Fruit fly (Drosophila melanogaster) whole organism, prepupa: ENCODE results near the gene CG45544.

ENCODE experiments used
- Blimp-1 ChIP-seq: fragments of 200-800 bp; sonication (Bioruptor generic); optimal IDR thresholded peaks from 3 replicates; lab custom pipeline; 2017; ENCODE audit warnings: missing biosample characterization, missing genetic modification characterization, mild to moderate bottlenecking, moderate library complexity, missing genetic modification reagents
- CG10669 ChIP-seq: fragments of 200-800 bp; sonication (Bioruptor generic); optimal IDR thresholded peaks from 3 replicates; lab custom pipeline; 2018; ENCODE audit warnings: missing biosample characterization, mild to moderate bottlenecking, missing genetic modification characterization, moderate library complexity
- CG11294 ChIP-seq: fragments of 200-800 bp; sonication (Bioruptor generic); IDR thresholded peaks from 2 replicates; pipeline ENCODE4 v1.3.6; 2022; ENCODE audit warnings: missing biosample characterization, missing genetic modification characterization
- CG11762 ChIP-seq: fragments of 200-800 bp; sonication (Bioruptor generic); optimal IDR thresholded peaks from 3 replicates; lab custom pipeline; 2016; ENCODE audit warnings: missing biosample characterization, missing genetic modification characterization; ENCODE audit not compliant: insufficient read depth
- CG11902 ChIP-seq: fragments of 200-800 bp; sonication (Bioruptor generic); optimal IDR thresholded peaks from 3 replicates; lab custom pipeline; 2016; ENCODE audit warnings: missing biosample characterization, missing genetic modification characterization
- CG15336 ChIP-seq: fragments of 200-800 bp; sonication (Bioruptor generic); IDR thresholded peaks from 2 replicates; pipeline ENCODE4 v1.3.6; 2022; ENCODE audit warnings: missing biosample characterization, missing genetic modification characterization
- CG16779 ChIP-seq: fragments of 200-800 bp; sonication (Bioruptor generic); optimal IDR thresholded peaks from 3 replicates; lab custom pipeline; 2017; ENCODE audit warnings: missing biosample characterization, mild to moderate bottlenecking, missing genetic modification characterization
- CG3032 ChIP-seq: fragments of 200-800 bp; optimal IDR thresholded peaks from 2 replicates; lab custom pipeline; 2019; ENCODE audit warnings: missing biosample characterization, mild to moderate bottlenecking, missing genetic modification characterization, moderate library complexity
- CG31627 ChIP-seq: fragments of 200-800 bp; sonication (Bioruptor generic); optimal IDR thresholded peaks from 3 replicates; lab custom pipeline; 2016; ENCODE audit warnings: missing biosample characterization, missing genetic modification characterization
- CG32006 ChIP-seq: fragments of 200-800 bp; sonication (Bioruptor generic); optimal IDR thresholded peaks from 3 replicates; lab custom pipeline; 2017; ENCODE audit warnings: missing biosample characterization, mild to moderate bottlenecking, missing genetic modification characterization
- CG34406 ChIP-seq: fragments of 200-800 bp; sonication (Bioruptor generic); optimal IDR thresholded peaks from 3 replicates; lab custom pipeline; 2016; ENCODE audit warnings: missing biosample characterization, missing genetic modification characterization
- CG4318 ChIP-seq: fragments of 200-800 bp; sonication (Bioruptor generic); optimal IDR thresholded peaks from 3 replicates; lab custom pipeline; 2017; ENCODE audit warnings: missing biosample characterization, mild to moderate bottlenecking, missing genetic modification characterization
- CG6163 ChIP-seq: fragments of 200-800 bp; sonication (Bioruptor generic); IDR thresholded peaks from 3 replicates; pipeline ENCODE4 v1.3.6; 2022; ENCODE audit warnings: missing biosample characterization, missing genetic modification characterization
- CG6276 ChIP-seq: fragments of 200-800 bp; sonication (Bioruptor generic); optimal IDR thresholded peaks from 2 replicates; lab custom pipeline; 2017; ENCODE audit warnings: missing biosample characterization, mild to moderate bottlenecking, missing genetic modification characterization
- CG6792 ChIP-seq: fragments of 200-800 bp; sonication (Bioruptor generic); optimal IDR thresholded peaks from 3 replicates; lab custom pipeline; 2016; ENCODE audit warnings: missing biosample characterization, missing genetic modification characterization
- CG6808 ChIP-seq: fragments of 200-800 bp; sonication (Bioruptor generic); optimal IDR thresholded peaks from 3 replicates; lab custom pipeline; 2017; ENCODE audit warnings: missing biosample characterization, missing genetic modification characterization, mild to moderate bottlenecking, moderate library complexity, missing genetic modification reagents
- CG6854 ChIP-seq: fragments of 200-800 bp; sonication (Bioruptor generic); optimal IDR thresholded peaks from 2 replicates; lab custom pipeline; 2017; ENCODE audit warnings: missing biosample characterization, mild to moderate bottlenecking, missing genetic modification characterization
- CG7368 ChIP-seq: fragments of 200-800 bp; sonication (Bioruptor generic); optimal IDR thresholded peaks from 3 replicates; lab custom pipeline; 2016; ENCODE audit warnings: missing biosample characterization, missing genetic modification characterization
- CG8119 ChIP-seq: fragments of 200-800 bp; sonication (Bioruptor generic); IDR thresholded peaks from 3 replicates; pipeline ENCODE4 v1.3.6; 2022; ENCODE audit warnings: missing biosample characterization, missing genetic modification characterization
- CG8319 ChIP-seq: fragments of 200-800 bp; sonication (Bioruptor generic); optimal IDR thresholded peaks from 3 replicates; lab custom pipeline; 2016; ENCODE audit warnings: missing biosample characterization, missing genetic modification characterization
- CG8632 ChIP-seq: fragments of 200-800 bp; sonication (Bioruptor generic); optimal IDR thresholded peaks from 3 replicates; lab custom pipeline; 2016; ENCODE audit warnings: missing biosample characterization, missing genetic modification characterization
- CG9139 ChIP-seq: fragments of 200-800 bp; sonication (Bioruptor generic); optimal IDR thresholded peaks from 3 replicates; lab custom pipeline; 2017; ENCODE audit warnings: missing biosample characterization, mild to moderate bottlenecking, missing genetic modification characterization
- Eip75B ChIP-seq: fragments of 200-800 bp; sonication (Bioruptor generic); optimal IDR thresholded peaks from 3 replicates; lab custom pipeline; 2016; ENCODE audit warnings: missing biosample characterization, missing genetic modification characterization
- Eip93F ChIP-seq: fragments of 200-800 bp; sonication (Bioruptor generic); optimal IDR thresholded peaks from 2 replicates; lab custom pipeline; 2016; ENCODE audit warnings: missing biosample characterization, mild to moderate bottlenecking, missing genetic modification characterization
- Ets96B ChIP-seq: fragments of 200-800 bp; optimal IDR thresholded peaks from 2 replicates; lab custom pipeline; 2019; ENCODE audit warnings: missing biosample characterization, mild to moderate bottlenecking, missing genetic modification characterization, moderate library complexity
- Gug ChIP-seq: fragments of 200-800 bp; sonication (Bioruptor generic); IDR thresholded peaks from 2 replicates; pipeline ENCODE4 v1.3.6; 2022; ENCODE audit warnings: missing biosample characterization, missing genetic modification characterization
- Hr38 ChIP-seq: sonication (Bioruptor generic); optimal IDR thresholded peaks from 2 replicates; lab custom pipeline; 2016; ENCODE audit warnings: missing biosample characterization, missing genetic modification characterization
- Hr39 ChIP-seq: fragments of 200-800 bp; sonication (Bioruptor generic); optimal IDR thresholded peaks from 2 replicates; lab custom pipeline; 2016; ENCODE audit warnings: missing biosample characterization, missing genetic modification characterization
- Hr4 ChIP-seq: fragments of 200-800 bp; sonication (Bioruptor generic); optimal IDR thresholded peaks from 3 replicates; lab custom pipeline; 2016; ENCODE audit warnings: missing biosample characterization, missing genetic modification characterization
- Met ChIP-seq: fragments of 200-800 bp; sonication (Bioruptor generic); optimal IDR thresholded peaks from 3 replicates; lab custom pipeline; 2016; ENCODE audit warnings: missing biosample characterization, missing genetic modification characterization
- OdsH ChIP-seq: fragments of 200-800 bp; sonication (Bioruptor generic); optimal IDR thresholded peaks from 3 replicates; lab custom pipeline; 2016; ENCODE audit warnings: missing biosample characterization, missing genetic modification characterization
- Sox102F ChIP-seq: fragments of 200-800 bp; sonication (Bioruptor generic); optimal IDR thresholded peaks from 2 replicates; lab custom pipeline; 2016; ENCODE audit warnings: missing biosample characterization, mild to moderate bottlenecking, missing genetic modification characterization
- Sox14 ChIP-seq: fragments of 200-800 bp; sonication (Bioruptor generic); optimal IDR thresholded peaks from 3 replicates; lab custom pipeline; 2016; ENCODE audit warnings: missing biosample characterization, missing genetic modification characterization
- dac ChIP-seq: fragments of 200-800 bp; sonication (Bioruptor generic); optimal IDR thresholded peaks from 2 replicates; lab custom pipeline; 2017; ENCODE audit warnings: missing biosample characterization, mild to moderate bottlenecking, missing genetic modification characterization
- eg ChIP-seq: fragments of 200-800 bp; sonication (Bioruptor generic); IDR thresholded peaks from 3 replicates; pipeline ENCODE4 v1.3.6; 2022; ENCODE audit warnings: missing biosample characterization, missing genetic modification characterization
- fd59A ChIP-seq: fragments of 200-800 bp; sonication (Bioruptor generic); optimal IDR thresholded peaks from 2 replicates; lab custom pipeline; 2017; ENCODE audit warnings: missing biosample characterization, mild to moderate bottlenecking, missing genetic modification characterization, missing genetic modification reagents
- fd85E ChIP-seq: fragments of 200-800 bp; sonication (Bioruptor generic); optimal IDR thresholded peaks from 3 replicates; lab custom pipeline; 2016; ENCODE audit warnings: missing biosample characterization, missing genetic modification characterization
- fkh ChIP-seq: fragments of 200-800 bp; sonication (Bioruptor generic); optimal IDR thresholded peaks from 3 replicates; lab custom pipeline; 2017; ENCODE audit warnings: missing biosample characterization, mild to moderate bottlenecking, missing genetic modification characterization, moderate library complexity
- lz ChIP-seq: fragments of 200-800 bp; sonication (Bioruptor generic); optimal IDR thresholded peaks from 3 replicates; lab custom pipeline; 2016; ENCODE audit warnings: missing biosample characterization, missing genetic modification characterization
- net ChIP-seq: fragments of 200-800 bp; sonication (Bioruptor generic); optimal IDR thresholded peaks from 3 replicates; lab custom pipeline; 2016; ENCODE audit warnings: missing biosample characterization, missing genetic modification characterization
- pdm3 ChIP-seq: fragments of 200-800 bp; sonication (Bioruptor generic); optimal IDR thresholded peaks from 3 replicates; lab custom pipeline; 2016; ENCODE audit warnings: missing biosample characterization, missing genetic modification characterization
- salr ChIP-seq, 2 experiments: fragments of 200-800 bp; sonication (Bioruptor generic); optimal IDR thresholded peaks; 3 replicates each; lab custom pipeline; 2016 to 2018; ENCODE audit warnings: missing biosample characterization in 2 of 2, missing genetic modification characterization in 2 of 2, mild to moderate bottlenecking in 1 of 2
- ss ChIP-seq, 2 experiments: fragments of 200-800 bp; sonication (Bioruptor generic); optimal IDR thresholded peaks; 2 replicates in 1 of 2; 3 replicates in 1 of 2; lab custom pipeline; 2017 to 2018; ENCODE audit warnings: mild to moderate bottlenecking in 2 of 2, missing biosample characterization in 2 of 2, missing genetic modification characterization in 2 of 2, moderate library complexity in 1 of 2
- topi ChIP-seq: fragments of 200-800 bp; sonication (Bioruptor generic); optimal IDR thresholded peaks from 3 replicates; lab custom pipeline; 2016; ENCODE audit warnings: missing biosample characterization, missing genetic modification characterization
- vri ChIP-seq: fragments of 200-800 bp; sonication (Bioruptor generic); optimal IDR thresholded peaks from 3 replicates; lab custom pipeline; 2016; ENCODE audit warnings: missing biosample characterization, mild to moderate bottlenecking, missing genetic modification characterization

CG45544 gene

dm6 chr3R:29255166-29255962, 921 bp upstream of the CG45544 start, which contains the start of gene stg (continued):
- no peak for TF ChIP-seq dac (GFP tag; lab: Kevin White, UChicago)
- no peak for TF ChIP-seq CG4318 (GFP tag; lab: Kevin White, UChicago)
- no peak for TF ChIP-seq topi (GFP tag; lab: Kevin White, UChicago)
- peak in 1 of 2 experiments; percentile 63 for TF ChIP-seq ss (GFP tag; optimal IDR thresholded peaks at IDR 0.05; lab: Kevin White, UChicago)
- no peak; the same call in 2 of the 3 replicates for TF ChIP-seq eg (GFP tag; lab: Robert Waterston, UW)
- TF ChIP-seq CG6163 (GFP tag; lab: Robert Waterston, UW) = peak; percentile 57; the same call in 2 of the 3 replicates
- TF ChIP-seq fkh (GFP tag; lab: Kevin White, UChicago) = no peak
- TF ChIP-seq, all 60 proteins: peak for 8

- TF ChIP-seq Ets96B = peak; percentile 87
- peak; percentile 48 for TF ChIP-seq CG6792 (GFP tag; lab: Kevin White, UChicago)
- TF ChIP-seq CG4318 (GFP tag; lab: Kevin White, UChicago) = no peak
- no peak for TF ChIP-seq dac (GFP tag; lab: Kevin White, UChicago)
- peak; percentile 39 for TF ChIP-seq CG8319
- peak; percentile 75 for TF ChIP-seq vri (GFP tag; lab: Kevin White, UChicago)
- TF ChIP-seq CG34406 (GFP tag; lab: Kevin White, UChicago) = peak; percentile 68
- peak; percentile 50 for TF ChIP-seq lz (GFP tag; lab: Kevin White, UChicago)
- TF ChIP-seq Eip75B (GFP tag; lab: Kevin White, UChicago) = peak; percentile 59
- peak; percentile 13 for TF ChIP-seq Hr4 (GFP tag; lab: Kevin White, UChicago)
- TF ChIP-seq CG32006 (GFP tag; lab: Kevin White, UChicago) = peak; percentile 22
- TF ChIP-seq ss (GFP tag; optimal IDR thresholded peaks at IDR 0.05; lab: Kevin White, UChicago) = peak; percentile 46 to 58
- TF ChIP-seq fd85E (GFP tag; lab: Kevin White, UChicago) = no peak
- TF ChIP-seq CG3032 (tag; lab: Kevin White, UChicago) = peak; percentile 86
- peak; percentile 72 for TF ChIP-seq CG8632
- peak; percentile 70 for TF ChIP-seq CG31627 (GFP tag; lab: Kevin White, UChicago)
- TF ChIP-seq fkh (GFP tag; lab: Kevin White, UChicago) = no peak
- no peak for TF ChIP-seq Blimp-1 (GFP tag; lab: Kevin White, UChicago)
- TF ChIP-seq salr (GFP tag; optimal IDR thresholded peaks at IDR 0.05; lab: Kevin White, UChicago) = peak; percentile 3 to 42
- peak; percentile 54; the same call in 1 of the 3 replicates for TF ChIP-seq eg (GFP tag; lab: Robert Waterston, UW)
- TF ChIP-seq Hr38 (GFP tag; lab: Kevin White, UChicago) = no peak
- TF ChIP-seq CG6808 (GFP tag; lab: Kevin White, UChicago) = peak; percentile 65
- peak; percentile 53 for TF ChIP-seq Met (GFP tag; lab: Kevin White, UChicago)
- no peak for TF ChIP-seq Gug (GFP tag; lab: Robert Waterston, UW)
- TF ChIP-seq CG7368 (GFP tag; lab: Kevin White, UChicago) = peak; percentile 63
- peak; percentile 68 for TF ChIP-seq fd59A
- peak; percentile 58 for TF ChIP-seq CG11762 (GFP tag; lab: Kevin White, UChicago)
- peak; percentile 7 for TF ChIP-seq CG9139
- no peak for TF ChIP-seq CG6854
- TF ChIP-seq CG8119 (GFP tag; lab: Robert Waterston, UW) = 0 out of 3 replicates have a peak, but pooled peaks have one; percentile 38
- TF ChIP-seq CG16779 = peak; percentile 11
- TF ChIP-seq CG11294 (GFP tag; lab: Robert Waterston, UW) = peak; percentile 63
- TF ChIP-seq pdm3 (GFP tag; lab: Kevin White, UChicago) = peak; percentile 81
- TF ChIP-seq Hr39 = peak; percentile 55
- peak; percentile 82 for TF ChIP-seq Sox14
- peak; percentile 15 for TF ChIP-seq CG11902 (GFP tag; lab: Kevin White, UChicago)
- TF ChIP-seq topi (GFP tag; lab: Kevin White, UChicago) = peak; percentile 71
- peak; percentile 57 for TF ChIP-seq net (GFP tag; lab: Kevin White, UChicago)
- no peak for TF ChIP-seq CG6276 (GFP tag; lab: Kevin White, UChicago)
- peak; percentile 74 for TF ChIP-seq OdsH (GFP tag; lab: Kevin White, UChicago)
- peak; percentile 25; the same call in 1 of the 2 replicates for TF ChIP-seq CG15336 (GFP tag; lab: Robert Waterston, UW)
- no peak for TF ChIP-seq Eip93F
- TF ChIP-seq CG10669 = peak; percentile 86
- TF ChIP-seq Sox102F (GFP tag; lab: Kevin White, UChicago) = peak; percentile 70
Observed at dm6 chr3R:29256811-29257439, 640 bp downstream of the CG45544 start.
